Fruit fly (Drosophila melanogaster) whole organism, adult: ENCODE measurements around the gene t-Grip84.

Experiments used
- CG11617 ChIP-seq: fragments of 200-800 bp; sonication (Bioruptor generic); optimal IDR thresholded peaks from 2 replicates; lab custom pipeline; 2017; ENCODE audit warnings: mild to moderate bottlenecking, missing biosample characterization, missing genetic modification reagents, missing genetic modification characterization
- CG12768 ChIP-seq: fragments of 200-800 bp; sonication (Bioruptor generic); optimal IDR thresholded peaks from 2 replicates; lab custom pipeline; 2017; ENCODE audit warnings: missing biosample characterization, missing genetic modification characterization, mild to moderate bottlenecking, moderate library complexity, missing genetic modification reagents
- CG14711 ChIP-seq: fragments of 200-800 bp; sonication (Bioruptor generic); optimal IDR thresholded peaks from 2 replicates; lab custom pipeline; 2018; ENCODE audit warnings: missing biosample characterization, mild to moderate bottlenecking, missing genetic modification characterization, moderate library complexity
- CG1620 ChIP-seq: fragments of 200-800 bp; sonication (Bioruptor generic); optimal IDR thresholded peaks from 2 replicates; lab custom pipeline; 2016; ENCODE audit warnings: missing biosample characterization, missing genetic modification characterization
- CG33017 ChIP-seq: fragments of 200-800 bp; sonication (Bioruptor generic); optimal IDR thresholded peaks from 2 replicates; lab custom pipeline; 2018; ENCODE audit warnings: missing biosample characterization, mild to moderate bottlenecking, missing genetic modification characterization, moderate library complexity
- CG5204 ChIP-seq: fragments of 200-800 bp; sonication (Bioruptor generic); optimal IDR thresholded peaks from 2 replicates; lab custom pipeline; 2016; ENCODE audit warnings: missing biosample characterization, missing genetic modification characterization
- CG7045 ChIP-seq: fragments of 200-800 bp; sonication (Bioruptor generic); optimal IDR thresholded peaks from 2 replicates; lab custom pipeline; 2017; ENCODE audit warnings: missing biosample characterization, mild to moderate bottlenecking, missing genetic modification characterization
- CG7101 ChIP-seq: fragments of 200-800 bp; sonication (Bioruptor generic); optimal IDR thresholded peaks from 2 replicates; lab custom pipeline; 2018; ENCODE audit warnings: missing biosample characterization, mild to moderate bottlenecking, missing genetic modification characterization, moderate library complexity
- Clk ChIP-seq: fragments of 200-800 bp; sonication (Bioruptor generic); optimal IDR thresholded peaks from 2 replicates; lab custom pipeline; 2017; ENCODE audit warnings: missing biosample characterization, missing genetic modification characterization
- Crg-1 ChIP-seq: fragments of 200-800 bp; sonication (Bioruptor generic); optimal IDR thresholded peaks from 2 replicates; lab custom pipeline; 2016; ENCODE audit warnings: missing biosample characterization, missing genetic modification characterization
- Hr96 ChIP-seq: fragments of 200-800 bp; sonication (Bioruptor generic); optimal IDR thresholded peaks from 2 replicates; lab custom pipeline; 2016; ENCODE audit warnings: missing biosample characterization, missing genetic modification characterization
- Mnt ChIP-seq: fragments of 200-800 bp; sonication (Bioruptor generic); optimal IDR thresholded peaks from 2 replicates; lab custom pipeline; 2016; ENCODE audit warnings: missing biosample characterization, mild to moderate bottlenecking, missing genetic modification characterization
- bab1 ChIP-seq: fragments of 200-800 bp; sonication (Bioruptor generic); optimal IDR thresholded peaks from 3 replicates; lab custom pipeline; 2019; ENCODE audit warnings: missing biosample characterization, mild to moderate bottlenecking, missing genetic modification characterization, moderate library complexity
- cic ChIP-seq: fragments of 200-800 bp; sonication (Bioruptor generic); optimal IDR thresholded peaks from 2 replicates; lab custom pipeline; 2017; ENCODE audit warnings: missing biosample characterization, mild to moderate bottlenecking, missing genetic modification characterization, moderate library complexity
- cnc ChIP-seq, 2 experiments: fragments of >200 bp; optimal IDR thresholded peaks; 2 replicates each; lab custom pipeline; 2017
- kay ChIP-seq: fragments of 200-800 bp; sonication (Bioruptor generic); peaks from one replicate; lab custom pipeline; 2016; ENCODE audit warnings: missing biosample characterization, missing genetic modification characterization, borderline replicate concordance
- ovo ChIP-seq: fragments of 200-800 bp; sonication (Bioruptor generic); optimal IDR thresholded peaks from 2 replicates; lab custom pipeline; 2016; ENCODE audit warnings: missing biosample characterization, missing genetic modification characterization
- pad ChIP-seq: fragments of 200-800 bp; sonication (Bioruptor generic); optimal IDR thresholded peaks from 3 replicates; lab custom pipeline; 2017; ENCODE audit warnings: missing biosample characterization, missing genetic modification characterization, mild to moderate bottlenecking, moderate library complexity, missing genetic modification reagents
- tj ChIP-seq: fragments of 200-800 bp; sonication (Bioruptor generic); optimal IDR thresholded peaks from 3 replicates; lab custom pipeline; 2017; ENCODE audit warnings: missing biosample characterization, mild to moderate bottlenecking, missing genetic modification characterization, moderate library complexity
- toe ChIP-seq: fragments of 200-800 bp; sonication (Bioruptor generic); optimal IDR thresholded peaks from 2 replicates; lab custom pipeline; 2016; ENCODE audit warnings: missing biosample characterization, missing genetic modification characterization

t-Grip84 gene

dm6 chr3L:7606336-7607001 is 15.7 kb upstream of the t-Grip84 start:
- TF ChIP-seq Mnt (GFP tag; lab: Kevin White, UChicago) = no peak
- no peak for TF ChIP-seq CG12768 (GFP tag; lab: Kevin White, UChicago)
- no peak for TF ChIP-seq tj
- no peak for TF ChIP-seq Hr96 (GFP tag; lab: Kevin White, UChicago)
- no peak for TF ChIP-seq CG14711 (tag; lab: Kevin White, UChicago)

dm6 chr3L:7604863-7605262 is 14.1 kb upstream of the t-Grip84 start:
- TF ChIP-seq CG11617 (GFP tag; lab: Kevin White, UChicago) (no peak), CG7101 (tag; lab: Kevin White, UChicago) (no peak), toe (GFP tag; lab: Kevin White, UChicago) (no peak), Clk (GFP tag; lab: Kevin White, UChicago) (no peak), CG14711 (tag; lab: Kevin White, UChicago) (no peak), cnc (optimal IDR thresholded peaks at IDR 0.05; lab: Kevin White, UChicago) (no peak), CG7045 (GFP tag; lab: Kevin White, UChicago) (no peak), ovo (GFP tag; lab: Kevin White, UChicago) (no peak), CG12768 (GFP tag; lab: Kevin White, UChicago) (no peak), kay (no peak), CG5204 (GFP tag; lab: Kevin White, UChicago) (no peak), pad (no peak)

dm6 chr3L:7603397-7603796 is 12.6 kb upstream of the t-Grip84 start:
- TF ChIP-seq kay (no peak), Hr96 (GFP tag; lab: Kevin White, UChicago) (no peak), ovo (GFP tag; lab: Kevin White, UChicago) (no peak), CG11617 (GFP tag; lab: Kevin White, UChicago) (no peak), CG1620 (GFP tag; lab: Kevin White, UChicago) (no peak), CG33017 (tag; lab: Kevin White, UChicago) (no peak), cic (GFP tag; lab: Kevin White, UChicago) (no peak), cnc (optimal IDR thresholded peaks at IDR 0.05; lab: Kevin White, UChicago) (no peak), Clk (GFP tag; lab: Kevin White, UChicago) (no peak), toe (GFP tag; lab: Kevin White, UChicago) (no peak), CG5204 (GFP tag; lab: Kevin White, UChicago) (no peak), bab1 (GFP tag; lab: Kevin White, UChicago) (no peak), Mnt (GFP tag; lab: Kevin White, UChicago) (no peak), CG7045 (GFP tag; lab: Kevin White, UChicago) (no peak), CG7101 (tag; lab: Kevin White, UChicago) (no peak), Crg-1 (GFP tag; lab: Kevin White, UChicago) (no peak), tj (no peak), pad (no peak), CG14711 (tag; lab: Kevin White, UChicago) (no peak), CG12768 (GFP tag; lab: Kevin White, UChicago) (no peak)

- TF ChIP-seq CG33017 (tag; lab: Kevin White, UChicago) (no peak), Clk (GFP tag; lab: Kevin White, UChicago) (no peak), CG12768 (GFP tag; lab: Kevin White, UChicago) (no peak), Crg-1 (GFP tag; lab: Kevin White, UChicago) (no peak), tj (no peak)
These were observed 10.5 kb upstream of the t-Grip84 start for dm6 chr3L:7601122-7601841.

dm6 chr3L:7598329-7598728 is 7.5 kb upstream of the t-Grip84 start:
- TF ChIP-seq tj = no peak
- no peak for TF ChIP-seq Hr96 (GFP tag; lab: Kevin White, UChicago)
- no peak for TF ChIP-seq CG1620 (GFP tag; lab: Kevin White, UChicago)
- no peak for TF ChIP-seq CG33017 (tag; lab: Kevin White, UChicago)
- TF ChIP-seq CG11617 (GFP tag; lab: Kevin White, UChicago) = no peak
- TF ChIP-seq bab1 (GFP tag; lab: Kevin White, UChicago) = no peak
- no peak for TF ChIP-seq CG7045 (GFP tag; lab: Kevin White, UChicago)
- no peak for TF ChIP-seq CG12768 (GFP tag; lab: Kevin White, UChicago)
- no peak for TF ChIP-seq CG5204 (GFP tag; lab: Kevin White, UChicago)
- TF ChIP-seq CG7101 (tag; lab: Kevin White, UChicago) = no peak
- no peak for TF ChIP-seq Mnt (GFP tag; lab: Kevin White, UChicago)
- no peak for TF ChIP-seq toe (GFP tag; lab: Kevin White, UChicago)
- TF ChIP-seq kay = no peak
- no peak for TF ChIP-seq CG14711 (tag; lab: Kevin White, UChicago)

- TF ChIP-seq CG12768 (GFP tag; lab: Kevin White, UChicago) (no peak), Clk (GFP tag; lab: Kevin White, UChicago) (no peak), Mnt (GFP tag; lab: Kevin White, UChicago) (no peak), CG33017 (tag; lab: Kevin White, UChicago) (no peak), CG1620 (GFP tag; lab: Kevin White, UChicago) (no peak), tj (no peak), CG14711 (tag; lab: Kevin White, UChicago) (no peak), CG11617 (GFP tag; lab: Kevin White, UChicago) (no peak), CG7101 (tag; lab: Kevin White, UChicago) (no peak), CG7045 (GFP tag; lab: Kevin White, UChicago) (no peak), cnc (optimal IDR thresholded peaks at IDR 0.05; lab: Kevin White, UChicago) (no peak), ovo (GFP tag; lab: Kevin White, UChicago) (no peak), toe (GFP tag; lab: Kevin White, UChicago) (no peak), CG5204 (GFP tag; lab: Kevin White, UChicago) (no peak), bab1 (GFP tag; lab: Kevin White, UChicago) (no peak), Crg-1 (GFP tag; lab: Kevin White, UChicago) (no peak), cic (GFP tag; lab: Kevin White, UChicago) (no peak), pad (no peak), kay (no peak)
These were observed 2.0 kb upstream of the t-Grip84 start, which contains the start of gene Pura for dm6 chr3L:7592791-7593190. TSS of gene Pura (plus strand) at chr3L:7593091.
